Worm (Caenorhabditis elegans): Measurements from ENCODE around the gene H23N18.6.

H23N18.6 gene

ce11 chrV:4889976-4890479, 24.9 kb downstream of the H23N18.6 start, which contains the start of gene T19H12.2 (continued):
- TF ChIP-seq cebp-1 (GFP tag; IDR thresholded peaks at IDR 0.05), result no peak
- no peak for TF ChIP-seq cebp-1 (tag; optimal IDR thresholded peaks at IDR 0.05)
- TF ChIP-seq F52B5.7 (tag; optimal IDR thresholded peaks at IDR 0.05), result no peak
- no peak for TF ChIP-seq sea-2 (GFP tag; IDR thresholded peaks at IDR 0.05)
- 0 out of 2 replicates have a peak, but pooled peaks have one; percentile 69 for TF ChIP-seq ztf-25 (GFP tag; IDR thresholded peaks at IDR 0.05)
- TF ChIP-seq snpc-1.1 (tag; optimal IDR thresholded peaks at IDR 0.05; ENCODE audit: insufficient read depth), result peak; percentile 74
- peak; percentile 41 for TF ChIP-seq hrde-1 (tag; optimal IDR thresholded peaks at IDR 0.05; ENCODE audit: borderline replicate concordance)
- TF ChIP-seq ceh-27 (GFP tag; optimal IDR thresholded peaks at IDR 0.05), result no peak
- no peak for TF ChIP-seq lag-1 (GFP tag; IDR thresholded peaks at IDR 0.05)
- peak in 2 of 3 experiments; percentile 58 to 93 for TF ChIP-seq lin-35 (GFP tag; optimal IDR thresholded peaks at IDR 0.05)
- no peak for TF ChIP-seq bed-1 (GFP tag; IDR thresholded peaks at IDR 0.05)
- no peak for TF ChIP-seq repo-1 (tag; optimal IDR thresholded peaks at IDR 0.05)
- no peak for TF ChIP-seq ztf-26 (tag; optimal IDR thresholded peaks at IDR 0.05)
- TF ChIP-seq lin-54 (GFP tag; optimal IDR thresholded peaks at IDR 0.05), result peak; percentile 88
- peak; percentile 99 for TF ChIP-seq xnd-1 (tag; optimal IDR thresholded peaks at IDR 0.05)
- TF ChIP-seq attf-6 (GFP tag; IDR thresholded peaks at IDR 0.05), result peak; percentile 41; the same call in 1 of the 2 replicates
- TF ChIP-seq egrh-3 (GFP tag; IDR thresholded peaks at IDR 0.05), result no peak
- no peak for TF ChIP-seq pha-4 (tag; optimal IDR thresholded peaks at IDR 0.05)
- TF ChIP-seq mcd-1 (GFP tag; IDR thresholded peaks at IDR 0.05), result peak; percentile 97
- TF ChIP-seq ztf-3 (GFP tag; optimal IDR thresholded peaks at IDR 0.05), result no peak
- no peak for TF ChIP-seq hmg-20 (GFP tag; IDR thresholded peaks at IDR 0.05)
- no peak for TF ChIP-seq chd-7 (tag; optimal IDR thresholded peaks at IDR 0.05)
- TF ChIP-seq F33H1.4 (GFP tag; IDR thresholded peaks at IDR 0.05), result peak; percentile 92
- no peak for TF ChIP-seq hlh-26 (GFP tag; conservative IDR thresholded peaks at IDR 0.05)
- TF ChIP-seq nhr-27 (tag; optimal IDR thresholded peaks at IDR 0.05), result no peak
- TF ChIP-seq nfyb-1 (GFP tag; IDR thresholded peaks at IDR 0.05), result peak; percentile 59; the same call in 1 of the 2 replicates
- no peak for TF ChIP-seq ets-4 (GFP tag; optimal IDR thresholded peaks at IDR 0.05)
- TF ChIP-seq K11D2.4 (GFP tag; IDR thresholded peaks at IDR 0.05), result no peak
- TF ChIP-seq B0261.1 (tag; optimal IDR thresholded peaks at IDR 0.05), result no peak
- TF ChIP-seq lin-26 (GFP tag; IDR thresholded peaks at IDR 0.05), result peak; percentile 21; the same call in 1 of the 2 replicates
- no peak for TF ChIP-seq T26A5.8 (tag; optimal IDR thresholded peaks at IDR 0.05)
- TF ChIP-seq snpc-3.4 (tag; optimal IDR thresholded peaks at IDR 0.05), result peak; percentile 93
- peak; percentile 29 for TF ChIP-seq ztf-18 (tag; optimal IDR thresholded peaks at IDR 0.05)
- no peak for TF ChIP-seq aptf-3 (GFP tag; IDR thresholded peaks at IDR 0.05)
- no peak for TF ChIP-seq F55B11.4 (tag; optimal IDR thresholded peaks at IDR 0.05; ENCODE audit: borderline replicate concordance, insufficient read depth)
- no peak for TF ChIP-seq ztf-6 (GFP tag; IDR thresholded peaks at IDR 0.05)
- TF ChIP-seq nhr-80 (tag; optimal IDR thresholded peaks at IDR 0.05), result no peak
- no peak for TF ChIP-seq rpc-1 (optimal IDR thresholded peaks at IDR 0.05)
- peak; percentile 1 for TF ChIP-seq rpc-1 (tag; optimal IDR thresholded peaks at IDR 0.05)
- no peak for TF ChIP-seq egl-44 (GFP tag; IDR thresholded peaks at IDR 0.05)
- peak; percentile 93 for TF ChIP-seq B0019.2 (GFP tag; conservative IDR thresholded peaks at IDR 0.05)
- TF ChIP-seq B0336.3 (GFP tag; IDR thresholded peaks at IDR 0.05), result peak; percentile 63; the same call in 1 of the 2 replicates
- peak; percentile 99 for TF ChIP-seq efl-1 (GFP tag; optimal IDR thresholded peaks at IDR 0.05)
- TF ChIP-seq ceh-91 (GFP tag; IDR thresholded peaks at IDR 0.05), result peak; percentile 99
- TF ChIP-seq madf-6 (GFP tag; IDR thresholded peaks at IDR 0.05), result peak; percentile 100
- no peak for TF ChIP-seq sdz-38 (tag; optimal IDR thresholded peaks at IDR 0.05)
- peak; percentile 89 for TF ChIP-seq hsf-1 (GFP tag; IDR thresholded peaks at IDR 0.05)
- TF ChIP-seq aptf-2 (GFP tag; conservative IDR thresholded peaks at IDR 0.05), result peak; percentile 66
- no peak for TF ChIP-seq fkh-3 (tag; optimal IDR thresholded peaks at IDR 0.05)

All from whole organism, young adult.